Fruit fly (Drosophila melanogaster) whole organism, embryonic: ENCODE measurements around the gene CG7231.
A peak's percentile ranks its signal among the peaks of the same experiment; 100 is the strongest.

Experiments used
- Atf6 ChIP-seq: fragments of 200-800 bp; sonication (Bioruptor generic); IDR thresholded peaks from 2 replicates; pipeline ENCODE4 v1.3.6; 2022; ENCODE audit warnings: missing biosample characterization, missing genetic modification characterization
- CG10147 ChIP-seq: fragments of 200-800 bp; sonication (Bioruptor generic); optimal IDR thresholded peaks from 2 replicates; lab custom pipeline; 2019; ENCODE audit warnings: missing biosample characterization, mild to moderate bottlenecking, missing genetic modification characterization, moderate library complexity
- CG10979 ChIP-seq: fragments of 200-800 bp; sonication (Bioruptor generic); optimal IDR thresholded peaks from 2 replicates; lab custom pipeline; 2018; ENCODE audit warnings: missing biosample characterization, mild to moderate bottlenecking, missing genetic modification characterization, moderate library complexity
- CG11093 ChIP-seq: fragments of 200-800 bp; sonication (Bioruptor generic); IDR thresholded peaks from 3 replicates; pipeline ENCODE4 v1.3.6; 2022; ENCODE audit warnings: missing biosample characterization, missing genetic modification characterization
- CG12391 ChIP-seq: fragments of 200-800 bp; sonication (Bioruptor generic); optimal IDR thresholded peaks from 3 replicates; lab custom pipeline; 2018; ENCODE audit warnings: missing biosample characterization, mild to moderate bottlenecking, missing genetic modification characterization, moderate library complexity
- CG13287 ChIP-seq: fragments of 200-800 bp; sonication (Bioruptor generic); IDR thresholded peaks from 2 replicates; pipeline ENCODE4 v1.3.6; 2022; ENCODE audit warnings: missing biosample characterization, missing genetic modification characterization; ENCODE audit not compliant: partially characterized antibody
- CG13894 ChIP-seq: fragments of 200-800 bp; sonication (Bioruptor generic); optimal IDR thresholded peaks from 3 replicates; lab custom pipeline; 2018; ENCODE audit warnings: missing biosample characterization, mild to moderate bottlenecking, missing genetic modification characterization, moderate library complexity
- CG17385 ChIP-seq: fragments of 200-800 bp; sonication (Bioruptor generic); optimal IDR thresholded peaks from 3 replicates; lab custom pipeline; 2018; ENCODE audit warnings: missing biosample characterization, mild to moderate bottlenecking, missing genetic modification characterization
- CG17829 ChIP-seq: fragments of 200-800 bp; optimal IDR thresholded peaks from 2 replicates; lab custom pipeline; 2019; ENCODE audit warnings: missing biosample characterization, mild to moderate bottlenecking, missing genetic modification characterization, moderate library complexity
- CG1792 ChIP-seq: fragments of 200-800 bp; sonication (Bioruptor generic); optimal IDR thresholded peaks from 2 replicates; lab custom pipeline; 2016; ENCODE audit warnings: missing biosample characterization, missing genetic modification characterization
- CG18599 ChIP-seq: fragments of 200-800 bp; sonication (Bioruptor generic); optimal IDR thresholded peaks from 3 replicates; lab custom pipeline; 2017; ENCODE audit warnings: missing biosample characterization, missing genetic modification characterization, mild to moderate bottlenecking, moderate library complexity, missing genetic modification reagents
- CG2116 ChIP-seq: fragments of 200-800 bp; sonication (Bioruptor generic); optimal IDR thresholded peaks from 3 replicates; lab custom pipeline; 2018; ENCODE audit warnings: missing biosample characterization, mild to moderate bottlenecking, missing genetic modification characterization
- CG2120 ChIP-seq: fragments of 200-800 bp; sonication (Bioruptor generic); optimal IDR thresholded peaks from 3 replicates; lab custom pipeline; 2016; ENCODE audit warnings: missing biosample characterization, missing genetic modification characterization
- CG2199 ChIP-seq: fragments of 200-800 bp; sonication (Bioruptor generic); IDR thresholded peaks from 3 replicates; pipeline ENCODE4 v1.3.6; 2022; ENCODE audit warnings: missing biosample characterization, missing genetic modification characterization
- CG2678 ChIP-seq: fragments of 200-800 bp; sonication (Bioruptor generic); optimal IDR thresholded peaks from 3 replicates; lab custom pipeline; 2019; ENCODE audit warnings: missing biosample characterization, mild to moderate bottlenecking, missing genetic modification characterization, moderate library complexity
- CG3065 ChIP-seq: fragments of 200-800 bp; sonication (Bioruptor generic); optimal IDR thresholded peaks from 2 replicates; lab custom pipeline; 2016; ENCODE audit warnings: missing biosample characterization, missing genetic modification characterization
- CG31441 ChIP-seq: fragments of 200-800 bp; sonication (Bioruptor generic); IDR thresholded peaks from 2 replicates; pipeline ENCODE4 v1.3.6; 2022; ENCODE audit warnings: missing biosample characterization, missing genetic modification characterization
- CG4617 ChIP-seq: fragments of 200-800 bp; sonication (Bioruptor generic); optimal IDR thresholded peaks from 3 replicates; lab custom pipeline; 2016; ENCODE audit warnings: missing biosample characterization, missing genetic modification characterization, borderline replicate concordance
- CG5180 ChIP-seq: fragments of 200-800 bp; sonication (Bioruptor generic); optimal IDR thresholded peaks from 3 replicates; lab custom pipeline; 2017; ENCODE audit warnings: missing biosample characterization, missing genetic modification characterization, mild to moderate bottlenecking, moderate library complexity, missing genetic modification reagents
- CG5245 ChIP-seq: fragments of 200-800 bp; sonication (Bioruptor generic); optimal IDR thresholded peaks from 3 replicates; lab custom pipeline; 2016; ENCODE audit warnings: missing biosample characterization, missing genetic modification characterization
- CG6654 ChIP-seq: fragments of 200-800 bp; sonication (Bioruptor generic); optimal IDR thresholded peaks from 2 replicates; lab custom pipeline; 2017; ENCODE audit warnings: missing biosample characterization, mild to moderate bottlenecking, missing genetic modification characterization
- CG6854 ChIP-seq: fragments of 200-800 bp; sonication (Bioruptor generic); optimal IDR thresholded peaks from 3 replicates; lab custom pipeline; 2017; ENCODE audit warnings: missing biosample characterization, mild to moderate bottlenecking, missing genetic modification characterization
- CG7372 ChIP-seq: fragments of 200-800 bp; sonication (Bioruptor generic); IDR thresholded peaks from 2 replicates; pipeline ENCODE4 v1.3.6; 2022; ENCODE audit warnings: missing biosample characterization, missing genetic modification characterization
- CG8478 ChIP-seq: fragments of >200 bp; optimal IDR thresholded peaks from 2 replicates; lab custom pipeline; 2018
- CG8944 ChIP-seq: fragments of 200-800 bp; sonication (Bioruptor generic); optimal IDR thresholded peaks from 3 replicates; lab custom pipeline; 2016; ENCODE audit warnings: missing biosample characterization, missing genetic modification characterization
- Dad ChIP-seq: fragments of 200-800 bp; sonication (Bioruptor generic); optimal IDR thresholded peaks from 3 replicates; lab custom pipeline; 2016; ENCODE audit warnings: missing biosample characterization, missing genetic modification characterization
- Gsc ChIP-seq: fragments of 200-800 bp; sonication (Bioruptor generic); IDR thresholded peaks from 2 replicates; pipeline ENCODE4 v1.3.6; 2022; ENCODE audit warnings: missing biosample characterization, missing genetic modification characterization
- HLH54F ChIP-seq: fragments of 200-800 bp; sonication (Bioruptor generic); optimal IDR thresholded peaks from 3 replicates; lab custom pipeline; 2016; ENCODE audit warnings: missing biosample characterization, missing genetic modification characterization
- Myb ChIP-seq: fragments of 200-800 bp; sonication (Bioruptor generic); optimal IDR thresholded peaks from 2 replicates; lab custom pipeline; 2016; ENCODE audit warnings: missing biosample characterization, missing genetic modification characterization
- Poxn ChIP-seq: fragments of 200-800 bp; sonication (Bioruptor generic); IDR thresholded peaks from 2 replicates; pipeline ENCODE4 v1.3.6; 2022; ENCODE audit warnings: missing biosample characterization, missing genetic modification characterization
- Six4 ChIP-seq: fragments of 200-800 bp; sonication (Bioruptor generic); optimal IDR thresholded peaks from 2 replicates; lab custom pipeline; 2016; ENCODE audit warnings: missing biosample characterization, missing genetic modification characterization
- Tbp ChIP-seq: fragments of >200 bp; optimal IDR thresholded peaks from 2 replicates; lab custom pipeline; 2018; ENCODE audit warnings: missing biosample characterization, missing genetic modification characterization
- YL-1 ChIP-seq: fragments of 200-800 bp; sonication (Bioruptor generic); optimal IDR thresholded peaks from 3 replicates; lab custom pipeline; 2017; ENCODE audit warnings: missing biosample characterization, mild to moderate bottlenecking, missing genetic modification characterization
- ab ChIP-seq: fragments of 200-800 bp; sonication (Bioruptor generic); optimal IDR thresholded peaks from 2 replicates; lab custom pipeline; 2016; ENCODE audit warnings: missing biosample characterization, missing genetic modification characterization
- ap ChIP-seq: fragments of 200-800 bp; sonication (Bioruptor generic); IDR thresholded peaks from 2 replicates; pipeline ENCODE4 v1.3.6; 2022; ENCODE audit warnings: missing biosample characterization, missing genetic modification characterization
- dmrt99B ChIP-seq: fragments of 200-800 bp; sonication (Bioruptor generic); optimal IDR thresholded peaks from 2 replicates; lab custom pipeline; 2018; ENCODE audit warnings: missing biosample characterization, mild to moderate bottlenecking, missing genetic modification characterization, moderate library complexity
- exex ChIP-seq: fragments of 200-800 bp; sonication (Bioruptor generic); optimal IDR thresholded peaks from 4 replicates; lab custom pipeline; 2018; ENCODE audit warnings: missing biosample characterization, mild to moderate bottlenecking, missing genetic modification characterization, moderate library complexity
- ftz-f1 ChIP-seq: fragments of 200-800 bp; sonication (Bioruptor generic); optimal IDR thresholded peaks from 2 replicates; lab custom pipeline; 2016; ENCODE audit warnings: missing biosample characterization, missing genetic modification characterization
- gem ChIP-seq: fragments of 200-800 bp; sonication (Bioruptor generic); optimal IDR thresholded peaks from 2 replicates; lab custom pipeline; 2019; ENCODE audit warnings: missing biosample characterization, mild to moderate bottlenecking, missing genetic modification characterization, moderate library complexity
- gsb-n ChIP-seq: fragments of 200-800 bp; sonication (Bioruptor generic); optimal IDR thresholded peaks from 3 replicates; lab custom pipeline; 2018; ENCODE audit warnings: missing biosample characterization, mild to moderate bottlenecking, missing genetic modification characterization
- jumu ChIP-seq: fragments of 200-800 bp; sonication (Bioruptor generic); optimal IDR thresholded peaks from 3 replicates; lab custom pipeline; 2016; ENCODE audit warnings: missing biosample characterization, missing genetic modification characterization
- nerfin-2 ChIP-seq: fragments of 200-800 bp; sonication (Bioruptor generic); IDR thresholded peaks from 2 replicates; pipeline ENCODE4 v1.3.6; 2022; ENCODE audit warnings: missing biosample characterization, missing genetic modification characterization; ENCODE audit not compliant: partially characterized antibody
- salm ChIP-seq: fragments of 200-800 bp; sonication (Bioruptor generic); optimal IDR thresholded peaks from 2 replicates; lab custom pipeline; 2018; ENCODE audit warnings: missing biosample characterization, mild to moderate bottlenecking, missing genetic modification characterization
- sna ChIP-seq: fragments of 200-800 bp; sonication (Bioruptor generic); IDR thresholded peaks from 2 replicates; pipeline ENCODE4 v1.3.6; 2022; ENCODE audit warnings: missing biosample characterization, missing genetic modification characterization; ENCODE audit not compliant: partially characterized antibody
- sqz ChIP-seq: fragments of 200-800 bp; sonication (Bioruptor generic); optimal IDR thresholded peaks from 3 replicates; lab custom pipeline; 2018; ENCODE audit warnings: missing biosample characterization, mild to moderate bottlenecking, missing genetic modification characterization
- toy ChIP-seq: fragments of 200-800 bp; sonication (Bioruptor generic); IDR thresholded peaks from 2 replicates; pipeline ENCODE4 v1.3.6; 2022; ENCODE audit warnings: missing biosample characterization, missing genetic modification characterization
- trem ChIP-seq: fragments of 200-800 bp; optimal IDR thresholded peaks from 3 replicates; lab custom pipeline; 2019; ENCODE audit warnings: missing biosample characterization, mild to moderate bottlenecking, missing genetic modification characterization, moderate library complexity
- trh ChIP-seq: fragments of 200-800 bp; sonication (Bioruptor generic); optimal IDR thresholded peaks from 2 replicates; lab custom pipeline; 2016; ENCODE audit warnings: missing biosample characterization, missing genetic modification characterization
- twi ChIP-seq: fragments of 200-800 bp; optimal IDR thresholded peaks from 2 replicates; lab custom pipeline; 2019; ENCODE audit warnings: missing biosample characterization, mild to moderate bottlenecking, missing genetic modification characterization, moderate library complexity
- tx ChIP-seq: fragments of 200-800 bp; sonication (Bioruptor generic); optimal IDR thresholded peaks from 2 replicates; lab custom pipeline; 2016; ENCODE audit warnings: missing biosample characterization, missing genetic modification characterization
- usp ChIP-seq: fragments of >200 bp; optimal IDR thresholded peaks from 2 replicates; lab custom pipeline; 2017; ENCODE audit warnings: missing biosample characterization, missing genetic modification characterization
- zf30C ChIP-seq: fragments of 200-800 bp; sonication (Bioruptor generic); optimal IDR thresholded peaks from 3 replicates; lab custom pipeline; 2018; ENCODE audit warnings: missing biosample characterization, mild to moderate bottlenecking, missing genetic modification characterization

CG7231 gene

DNA sequence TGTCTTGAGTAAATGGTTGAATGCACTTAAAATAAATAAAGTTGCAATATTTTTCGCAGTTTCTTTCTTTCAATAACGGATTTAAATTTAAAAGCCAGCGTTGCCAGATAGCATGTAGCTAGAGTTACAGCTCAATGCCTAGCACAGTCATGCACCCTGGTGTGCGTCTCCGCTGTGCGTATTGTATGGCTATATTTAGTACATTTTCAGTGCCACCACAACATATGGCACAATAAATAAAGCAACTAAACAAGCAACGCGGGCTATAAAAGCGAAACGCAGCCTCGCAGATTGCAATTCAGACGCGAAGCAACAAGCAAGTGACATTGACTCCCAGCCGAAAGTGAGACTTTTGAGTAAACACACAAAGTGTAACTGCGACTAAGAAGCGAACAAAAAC lies 14.9 kb downstream of the CG7231 start, which contains the start of gene Sirup (continued):
- TF ChIP-seq CG18599 (GFP tag; lab: Kevin White, UChicago) (no peak), CG2116 (GFP tag; lab: Kevin White, UChicago) (peak; percentile 47), CG6654 (GFP tag; lab: Kevin White, UChicago) (no peak), trem (peak; percentile 54), CG10147 (GFP tag; lab: Kevin White, UChicago) (no peak), twi (tag; lab: Kevin White, UChicago) (peak; percentile 83), Dad (no peak), tx (GFP tag; lab: Kevin White, UChicago) (peak; percentile 14), CG1792 (no peak), zf30C (GFP tag; lab: Kevin White, UChicago) (no peak), trh (GFP tag; lab: Kevin White, UChicago) (no peak), CG2678 (no peak), CG2199 (peak; percentile 89), salm (no peak), HLH54F (no peak), CG8944 (no peak), CG17385 (GFP tag; lab: Kevin White, UChicago) (no peak), CG12391 (tag; lab: Kevin White, UChicago) (no peak), CG7372 (GFP tag; lab: Robert Waterston, UW) (peak; percentile 40; the same call in 1 of the 2 replicates), sna (GFP tag; lab: Robert Waterston, UW) (no peak), toy (GFP tag; lab: Robert Waterston, UW) (no peak), CG6854 (GFP tag; lab: Kevin White, UChicago) (no peak), CG2120 (GFP tag; lab: Kevin White, UChicago) (no peak), nerfin-2 (peak; percentile 38; the same call in 1 of the 2 replicates), Myb (peak; percentile 98), CG11093 (GFP tag; lab: Robert Waterston, UW) (no peak), CG5180 (no peak), sqz (GFP tag; lab: Kevin White, UChicago) (no peak), Gsc (GFP tag; lab: Robert Waterston, UW) (no peak), ftz-f1 (GFP tag; lab: Kevin White, UChicago) (peak; percentile 2), Poxn (GFP tag; lab: Robert Waterston, UW) (no peak), ap (GFP tag; lab: Robert Waterston, UW) (no peak), Atf6 (GFP tag; lab: Robert Waterston, UW) (no peak), ab (GFP tag; lab: Kevin White, UChicago) (no peak), CG31441 (no peak), CG5245 (GFP tag; lab: Kevin White, UChicago) (no peak), gem (tag; lab: Kevin White, UChicago) (no peak), exex (no peak), CG3065 (no peak), CG13894 (tag; lab: Kevin White, UChicago) (peak; percentile 35), dmrt99B (tag; lab: Kevin White, UChicago) (no peak), jumu (GFP tag; lab: Kevin White, UChicago) (no peak), Tbp (GFP tag; lab: Kevin White, UChicago) (no peak), usp (GFP tag; lab: Kevin White, UChicago) (no peak), YL-1 (GFP tag; lab: Kevin White, UChicago) (peak; percentile 9), Six4 (GFP tag; lab: Kevin White, UChicago) (no peak), CG17829 (peak; percentile 20), CG4617 (GFP tag; lab: Kevin White, UChicago) (peak; percentile 3), CG10979 (tag; lab: Kevin White, UChicago) (no peak), CG8478 (lab: Kevin White, UChicago) (peak; percentile 18), CG13287 (GFP tag; lab: Robert Waterston, UW) (peak; percentile 59), gsb-n (tag; lab: Kevin White, UChicago) (no peak)
